Worm (Caenorhabditis elegans): ENCODE measurements around the gene algn-7.
A peak's percentile ranks its signal among the peaks of the same experiment; 100 is the strongest.

ce11 chrV:19915973-19916605 lies 18.0 kb downstream of the algn-7 start, which contains the start of the genes chk-2 and Y60A3A.19:
- no peak for TF ChIP-seq tbx-9 (tag; optimal IDR thresholded peaks at IDR 0.05; ENCODE audit: borderline replicate concordance)
- peak; percentile 69 for TF ChIP-seq efl-1 (GFP tag; optimal IDR thresholded peaks at IDR 0.05)
- no peak for TF ChIP-seq snpc-4 (GFP tag; optimal IDR thresholded peaks at IDR 0.05)
- TF ChIP-seq snpc-4 (tag; optimal IDR thresholded peaks at IDR 0.05), result no peak
- no peak for TF ChIP-seq pha-4 (tag; optimal IDR thresholded peaks at IDR 0.05)
- no peak for TF ChIP-seq C06A6.2 (GFP tag; conservative IDR thresholded peaks at IDR 0.05)
- no peak for TF ChIP-seq K11D2.4 (GFP tag; IDR thresholded peaks at IDR 0.05)
- no peak for TF ChIP-seq unc-62 (GFP tag; optimal IDR thresholded peaks at IDR 0.05)
- TF ChIP-seq F39B2.1 (GFP tag; IDR thresholded peaks at IDR 0.05), result no peak
- TF ChIP-seq D2030.7 (GFP tag; IDR thresholded peaks at IDR 0.05), result peak; percentile 68; the same call in 1 of the 2 replicates
- TF ChIP-seq dpl-1 (GFP tag; optimal IDR thresholded peaks at IDR 0.05), result no peak
